Worm (Caenorhabditis elegans) whole organism, L2 larva: ENCODE measurements around the gene C54F6.20.

ENCODE experiments used
- F13H6.1 ChIP-seq: sonication (generic microtip); optimal IDR thresholded peaks from 2 replicates; lab custom pipeline; 2016; ENCODE audit warnings: missing genetic modification characterization, missing compliant biosample characterization
- Y55F3AM.14 ChIP-seq: fragments of 200-800 bp; sonication (Bioruptor generic); optimal IDR thresholded peaks from 2 replicates; lab custom pipeline; 2018; ENCODE audit warnings: mild to moderate bottlenecking, missing genetic modification characterization, missing compliant biosample characterization
- ceh-82 ChIP-seq: fragments of 150-350 bp; optimal IDR thresholded peaks from 2 replicates; lab custom pipeline; 2014; ENCODE audit warnings: missing biosample characterization, missing genetic modification characterization
- peb-1 ChIP-seq: fragments of 150-350 bp; optimal IDR thresholded peaks from 2 replicates; lab custom pipeline; 2014; ENCODE audit warnings: missing biosample characterization, missing genetic modification characterization
- sma-3 ChIP-seq: sonication (generic microtip); optimal IDR thresholded peaks from 2 replicates; lab custom pipeline; 2016; ENCODE audit warnings: missing genetic modification reagents, missing genetic modification characterization, missing compliant biosample characterization
- unc-62 ChIP-seq: fragments of 150-350 bp; optimal IDR thresholded peaks from 2 replicates; lab custom pipeline; 2014; ENCODE audit warnings: missing biosample characterization, missing genetic modification reagents, missing genetic modification characterization

DNA sequence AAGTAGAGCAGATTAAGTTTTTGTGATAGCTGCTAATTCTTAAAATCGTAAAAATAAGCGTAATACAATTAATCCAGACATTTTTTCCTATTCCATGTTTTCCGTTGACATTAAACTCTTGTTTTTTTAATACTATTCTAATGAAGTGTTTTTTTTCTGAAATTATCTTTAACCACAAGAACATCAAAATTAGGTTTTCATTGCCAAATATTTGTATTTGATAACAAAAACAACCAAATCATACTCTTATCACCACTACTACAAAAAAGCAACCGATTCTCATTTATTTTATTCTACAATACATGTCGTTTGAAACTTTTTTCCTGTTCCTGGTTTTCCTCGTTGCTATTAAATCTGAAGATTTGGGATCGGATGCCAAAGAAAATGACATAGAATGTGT lies 2.6 kb downstream of the C54F6.20 start, which contains the start of gene C54F6.17:
- TF ChIP-seq F13H6.1 (no peak), peb-1 (no peak), ceh-82 (tag; lab: Kevin White, UChicago) (no peak), Y55F3AM.14 (GFP tag; lab: Kevin White, UChicago) (no peak), sma-3 (no peak), unc-62 (GFP tag; lab: Kevin White, UChicago) (no peak)
